Fruit fly (Drosophila melanogaster) whole organism, prepupa: Measurements from ENCODE around the gene Eig71Ek.
A peak's percentile ranks its signal among the peaks of the same experiment; 100 is the strongest.

ENCODE experiments used
- Blimp-1 ChIP-seq: fragments of 200-800 bp; sonication (Bioruptor generic); optimal IDR thresholded peaks from 3 replicates; lab custom pipeline; 2017; ENCODE audit warnings: missing biosample characterization, missing genetic modification characterization, mild to moderate bottlenecking, moderate library complexity, missing genetic modification reagents
- CG10631 ChIP-seq: fragments of 200-800 bp; sonication (Bioruptor generic); optimal IDR thresholded peaks from 2 replicates; lab custom pipeline; 2016; ENCODE audit warnings: missing biosample characterization, missing genetic modification characterization
- CG10669 ChIP-seq: fragments of 200-800 bp; sonication (Bioruptor generic); optimal IDR thresholded peaks from 3 replicates; lab custom pipeline; 2018; ENCODE audit warnings: missing biosample characterization, mild to moderate bottlenecking, missing genetic modification characterization, moderate library complexity
- CG11294 ChIP-seq: fragments of 200-800 bp; sonication (Bioruptor generic); IDR thresholded peaks from 2 replicates; pipeline ENCODE4 v1.3.6; 2022; ENCODE audit warnings: missing biosample characterization, missing genetic modification characterization
- CG11762 ChIP-seq: fragments of 200-800 bp; sonication (Bioruptor generic); optimal IDR thresholded peaks from 3 replicates; lab custom pipeline; 2016; ENCODE audit warnings: missing biosample characterization, missing genetic modification characterization; ENCODE audit not compliant: insufficient read depth
- CG3032 ChIP-seq: fragments of 200-800 bp; optimal IDR thresholded peaks from 2 replicates; lab custom pipeline; 2019; ENCODE audit warnings: missing biosample characterization, mild to moderate bottlenecking, missing genetic modification characterization, moderate library complexity
- CG34406 ChIP-seq: fragments of 200-800 bp; sonication (Bioruptor generic); optimal IDR thresholded peaks from 3 replicates; lab custom pipeline; 2016; ENCODE audit warnings: missing biosample characterization, missing genetic modification characterization
- CG6163 ChIP-seq: fragments of 200-800 bp; sonication (Bioruptor generic); IDR thresholded peaks from 3 replicates; pipeline ENCODE4 v1.3.6; 2022; ENCODE audit warnings: missing biosample characterization, missing genetic modification characterization
- CG6276 ChIP-seq: fragments of 200-800 bp; sonication (Bioruptor generic); optimal IDR thresholded peaks from 2 replicates; lab custom pipeline; 2017; ENCODE audit warnings: missing biosample characterization, mild to moderate bottlenecking, missing genetic modification characterization
- CG8119 ChIP-seq: fragments of 200-800 bp; sonication (Bioruptor generic); IDR thresholded peaks from 3 replicates; pipeline ENCODE4 v1.3.6; 2022; ENCODE audit warnings: missing biosample characterization, missing genetic modification characterization
- CG8319 ChIP-seq: fragments of 200-800 bp; sonication (Bioruptor generic); optimal IDR thresholded peaks from 3 replicates; lab custom pipeline; 2016; ENCODE audit warnings: missing biosample characterization, missing genetic modification characterization
- CG8632 ChIP-seq: fragments of 200-800 bp; sonication (Bioruptor generic); optimal IDR thresholded peaks from 3 replicates; lab custom pipeline; 2016; ENCODE audit warnings: missing biosample characterization, missing genetic modification characterization
- CG9139 ChIP-seq: fragments of 200-800 bp; sonication (Bioruptor generic); optimal IDR thresholded peaks from 3 replicates; lab custom pipeline; 2017; ENCODE audit warnings: missing biosample characterization, mild to moderate bottlenecking, missing genetic modification characterization
- Eip75B ChIP-seq: fragments of 200-800 bp; sonication (Bioruptor generic); optimal IDR thresholded peaks from 3 replicates; lab custom pipeline; 2016; ENCODE audit warnings: missing biosample characterization, missing genetic modification characterization
- Eip78C ChIP-seq: fragments of 200-800 bp; sonication (Bioruptor generic); peaks from one replicate; lab custom pipeline; 2016; ENCODE audit warnings: missing biosample characterization, missing genetic modification characterization
- Ets21C ChIP-seq: fragments of 200-800 bp; sonication (Bioruptor generic); optimal IDR thresholded peaks from 3 replicates; lab custom pipeline; 2016; ENCODE audit warnings: missing biosample characterization, missing genetic modification characterization
- Ets96B ChIP-seq: fragments of 200-800 bp; optimal IDR thresholded peaks from 2 replicates; lab custom pipeline; 2019; ENCODE audit warnings: missing biosample characterization, mild to moderate bottlenecking, missing genetic modification characterization, moderate library complexity
- Hr38 ChIP-seq: sonication (Bioruptor generic); optimal IDR thresholded peaks from 2 replicates; lab custom pipeline; 2016; ENCODE audit warnings: missing biosample characterization, missing genetic modification characterization
- Hr39 ChIP-seq: fragments of 200-800 bp; sonication (Bioruptor generic); optimal IDR thresholded peaks from 2 replicates; lab custom pipeline; 2016; ENCODE audit warnings: missing biosample characterization, missing genetic modification characterization
- Lpt ChIP-seq: fragments of 200-800 bp; sonication (Bioruptor generic); optimal IDR thresholded peaks from 3 replicates; lab custom pipeline; 2016; ENCODE audit warnings: missing biosample characterization, missing genetic modification characterization
- OdsH ChIP-seq: fragments of 200-800 bp; sonication (Bioruptor generic); optimal IDR thresholded peaks from 3 replicates; lab custom pipeline; 2016; ENCODE audit warnings: missing biosample characterization, missing genetic modification characterization
- Smox ChIP-seq: fragments of 200-800 bp; sonication (Bioruptor generic); optimal IDR thresholded peaks from 3 replicates; lab custom pipeline; 2016; ENCODE audit warnings: missing biosample characterization, missing genetic modification characterization
- Sox102F ChIP-seq: fragments of 200-800 bp; sonication (Bioruptor generic); optimal IDR thresholded peaks from 2 replicates; lab custom pipeline; 2016; ENCODE audit warnings: missing biosample characterization, mild to moderate bottlenecking, missing genetic modification characterization
- achi ChIP-seq: fragments of 200-800 bp; sonication (Bioruptor generic); optimal IDR thresholded peaks from 3 replicates; lab custom pipeline; 2016; ENCODE audit warnings: missing biosample characterization, missing genetic modification characterization
- cyc ChIP-seq: fragments of 200-800 bp; sonication (Bioruptor generic); optimal IDR thresholded peaks from 3 replicates; lab custom pipeline; 2016; ENCODE audit warnings: missing biosample characterization, missing genetic modification characterization
- dac ChIP-seq: fragments of 200-800 bp; sonication (Bioruptor generic); optimal IDR thresholded peaks from 2 replicates; lab custom pipeline; 2017; ENCODE audit warnings: missing biosample characterization, mild to moderate bottlenecking, missing genetic modification characterization
- dsx ChIP-seq: fragments of 200-800 bp; optimal IDR thresholded peaks from 3 replicates; lab custom pipeline; 2019; ENCODE audit warnings: missing biosample characterization, mild to moderate bottlenecking, missing genetic modification characterization, moderate library complexity; ENCODE audit not compliant: poor library complexity, severe bottlenecking
- eg ChIP-seq: fragments of 200-800 bp; sonication (Bioruptor generic); IDR thresholded peaks from 3 replicates; pipeline ENCODE4 v1.3.6; 2022; ENCODE audit warnings: missing biosample characterization, missing genetic modification characterization
- esn ChIP-seq: fragments of 200-800 bp; sonication (Bioruptor generic); optimal IDR thresholded peaks from 2 replicates; lab custom pipeline; 2016; ENCODE audit warnings: missing biosample characterization, mild to moderate bottlenecking, missing genetic modification characterization, moderate library complexity
- fd85E ChIP-seq: fragments of 200-800 bp; sonication (Bioruptor generic); optimal IDR thresholded peaks from 3 replicates; lab custom pipeline; 2016; ENCODE audit warnings: missing biosample characterization, missing genetic modification characterization
- fkh ChIP-seq: fragments of 200-800 bp; sonication (Bioruptor generic); optimal IDR thresholded peaks from 3 replicates; lab custom pipeline; 2017; ENCODE audit warnings: missing biosample characterization, mild to moderate bottlenecking, missing genetic modification characterization, moderate library complexity
- net ChIP-seq: fragments of 200-800 bp; sonication (Bioruptor generic); optimal IDR thresholded peaks from 3 replicates; lab custom pipeline; 2016; ENCODE audit warnings: missing biosample characterization, missing genetic modification characterization
- salr ChIP-seq, 2 experiments: fragments of 200-800 bp; sonication (Bioruptor generic); optimal IDR thresholded peaks; 3 replicates each; lab custom pipeline; 2016 to 2018; ENCODE audit warnings: missing biosample characterization in 2 of 2, missing genetic modification characterization in 2 of 2, mild to moderate bottlenecking in 1 of 2
- spab ChIP-seq: fragments of 200-800 bp; sonication (Bioruptor generic); optimal IDR thresholded peaks from 2 replicates; lab custom pipeline; 2017; ENCODE audit warnings: missing biosample characterization, mild to moderate bottlenecking, missing genetic modification characterization, missing genetic modification reagents
- svp ChIP-seq: fragments of 200-800 bp; sonication (Bioruptor generic); peaks from one replicate; lab custom pipeline; 2016; ENCODE audit warnings: missing biosample characterization, missing genetic modification characterization
- vri ChIP-seq: fragments of 200-800 bp; sonication (Bioruptor generic); optimal IDR thresholded peaks from 3 replicates; lab custom pipeline; 2016; ENCODE audit warnings: missing biosample characterization, mild to moderate bottlenecking, missing genetic modification characterization

The Eig71Ek gene

dm6 chr3L:15679420-15679819 is 18.4 kb downstream of the Eig71Ek start, which contains the start of gene CG7304:
CG7304 (plus strand) TSS chr3L:15679720.
- TF ChIP-seq dsx (GFP tag; lab: Kevin White, UChicago) (no peak), Ets96B (tag; lab: Kevin White, UChicago) (no peak), CG6276 (GFP tag; lab: Kevin White, UChicago) (no peak), CG3032 (no peak), eg (GFP tag; lab: Robert Waterston, UW) (no peak), esn (GFP tag; lab: Kevin White, UChicago) (no peak), svp (GFP tag; lab: Kevin White, UChicago) (no peak), spab (GFP tag; lab: Kevin White, UChicago) (no peak), fd85E (GFP tag; lab: Kevin White, UChicago) (no peak), Eip75B (GFP tag; lab: Kevin White, UChicago) (no peak), CG8119 (GFP tag; lab: Robert Waterston, UW) (no peak), CG11762 (no peak), CG8319 (no peak), CG8632 (GFP tag; lab: Kevin White, UChicago) (no peak), Blimp-1 (GFP tag; lab: Kevin White, UChicago) (no peak)

- TF ChIP-seq Sox102F (GFP tag; lab: Kevin White, UChicago) (no peak), Lpt (no peak), Ets21C (GFP tag; lab: Kevin White, UChicago) (no peak), OdsH (no peak), CG8119 (GFP tag; lab: Robert Waterston, UW) (no peak), eg (GFP tag; lab: Robert Waterston, UW) (no peak), CG10669 (GFP tag; lab: Kevin White, UChicago) (no peak), fd85E (GFP tag; lab: Kevin White, UChicago) (no peak), dac (GFP tag; lab: Kevin White, UChicago) (no peak), Hr39 (no peak), Eip78C (GFP tag; lab: Kevin White, UChicago) (no peak)
These were observed 22.4 kb downstream of the Eig71Ek start, which contains the start of the genes CG7579 and Pgant8 for dm6 chr3L:15683345-15683922. CG7579 (minus strand) TSS chr3L:15683445. Pgant8 (plus strand) TSS chr3L:15683872.

dm6 chr3L:15684017-15684416 is 23.0 kb downstream of the Eig71Ek start:
- TF ChIP-seq Eip78C (GFP tag; lab: Kevin White, UChicago) = peak; percentile 13
- no peak for TF ChIP-seq CG9139 (GFP tag; lab: Kevin White, UChicago)
- TF ChIP-seq CG6163 = 0 out of 3 replicates have a peak, but pooled peaks have one; percentile 29
- TF ChIP-seq svp (GFP tag; lab: Kevin White, UChicago) = peak; percentile 39
- no peak for TF ChIP-seq Hr38

dm6 chr3L:15687802-15688201 is 26.8 kb downstream of the Eig71Ek start, which contains the start of gene CG34452:
CG34452 (minus strand) TSS chr3L:15687902.
- no peak for TF ChIP-seq CG11294 (GFP tag; lab: Robert Waterston, UW)
- no peak for TF ChIP-seq Smox (GFP tag; lab: Kevin White, UChicago)
- no peak for TF ChIP-seq Blimp-1 (GFP tag; lab: Kevin White, UChicago)
- TF ChIP-seq eg (GFP tag; lab: Robert Waterston, UW) = no peak
- no peak for TF ChIP-seq CG8319
- TF ChIP-seq Sox102F (GFP tag; lab: Kevin White, UChicago) = no peak
- TF ChIP-seq fd85E (GFP tag; lab: Kevin White, UChicago) = no peak
- no peak for TF ChIP-seq OdsH
- TF ChIP-seq net (GFP tag; lab: Kevin White, UChicago) = no peak
- no peak for TF ChIP-seq fkh
- TF ChIP-seq dac (GFP tag; lab: Kevin White, UChicago) = no peak
- no peak for TF ChIP-seq vri (GFP tag; lab: Kevin White, UChicago)
- TF ChIP-seq cyc (GFP tag; lab: Kevin White, UChicago) = no peak
- no peak for TF ChIP-seq salr (GFP tag; optimal IDR thresholded peaks at IDR 0.05; lab: Kevin White, UChicago)
- TF ChIP-seq achi = no peak
- TF ChIP-seq CG34406 (GFP tag; lab: Kevin White, UChicago) = no peak
- TF ChIP-seq CG10631 (GFP tag; lab: Kevin White, UChicago) = no peak
